Fruit fly (Drosophila melanogaster) Kc167 (cell line): ENCODE results near the gene CG43680.

Source experiments
- Myc ChIP-seq: fragments of >200 bp; optimal IDR thresholded peaks from 2 replicates; lab custom pipeline; 2017; ENCODE audit warnings: missing external identifiers
- Sin3A ChIP-seq: fragments of >200 bp; optimal IDR thresholded peaks from 2 replicates; lab custom pipeline; 2018; ENCODE audit warnings: missing external identifiers
- h ChIP-seq: fragments of >200 bp; optimal IDR thresholded peaks from 3 replicates; lab custom pipeline; 2018; ENCODE audit warnings: missing external identifiers
- insv ChIP-seq: fragments of >200 bp; optimal IDR thresholded peaks from 3 replicates; lab custom pipeline; 2018; ENCODE audit warnings: missing external identifiers
- psq ChIP-seq: fragments of >200 bp; optimal IDR thresholded peaks from 2 replicates; lab custom pipeline; 2017; ENCODE audit warnings: missing external identifiers
- ttk ChIP-seq: sonication (Bioruptor generic); optimal IDR thresholded peaks from 2 replicates; lab custom pipeline; 2017; ENCODE audit warnings: missing external identifiers

Gene CG43680

dm6 chr3L:15053251-15053650, at the start of gene CG43680:
Gene CG43680 (minus strand): TSS chr3L:15053351.
- TF ChIP-seq insv (no peak), h (lab: Kevin White, UChicago) (no peak), psq (lab: Kevin White, UChicago) (no peak), ttk (no peak), Sin3A (no peak), Myc (lab: Kevin White, UChicago) (no peak)

dm6 chr3L:15102669-15103309, 49.6 kb upstream of the CG43680 start:
- TF ChIP-seq ttk (no peak), Sin3A (no peak)

dm6 chr3L:15101639-15102413, 48.7 kb upstream of the CG43680 start:
- TF ChIP-seq ttk (no peak), insv (no peak), h (lab: Kevin White, UChicago) (no peak)

- TF ChIP-seq Sin3A (no peak), h (lab: Kevin White, UChicago) (no peak), Myc (lab: Kevin White, UChicago) (no peak), ttk (no peak), insv (no peak), psq (lab: Kevin White, UChicago) (no peak)
These were observed 47.8 kb upstream of the CG43680 start for dm6 chr3L:15100983-15101382.

dm6 chr3L:15099541-15099940, 46.4 kb upstream of the CG43680 start:
- TF ChIP-seq h (lab: Kevin White, UChicago) (no peak), psq (lab: Kevin White, UChicago) (no peak), Sin3A (no peak), insv (no peak), Myc (lab: Kevin White, UChicago) (no peak), ttk (no peak)

dm6 chr3L:15098659-15099512, 45.7 kb upstream of the CG43680 start:
- no peak for TF ChIP-seq insv
- no peak for TF ChIP-seq Myc (lab: Kevin White, UChicago)
- TF ChIP-seq h (lab: Kevin White, UChicago): no peak
- no peak for TF ChIP-seq ttk
- TF ChIP-seq psq (lab: Kevin White, UChicago): no peak
- no peak for TF ChIP-seq Sin3A

dm6 chr3L:15097878-15098520, 44.8 kb upstream of the CG43680 start, which contains the start of gene Ctps:
Gene Ctps (plus strand): TSS chr3L:15097914.
- no peak for TF ChIP-seq Myc (lab: Kevin White, UChicago)
- TF ChIP-seq Sin3A: no peak
- no peak for TF ChIP-seq h (lab: Kevin White, UChicago)
- no peak for TF ChIP-seq ttk
- no peak for TF ChIP-seq insv
- TF ChIP-seq psq (lab: Kevin White, UChicago): no peak

dm6 chr3L:15094589-15095288, 41.6 kb upstream of the CG43680 start, which contains the start of the genes sstn, Plp and GlyRS:
Gene sstn (minus strand): TSS chr3L:15094719.
Gene Plp (minus strand): TSS chr3L:15094724.
Gene GlyRS (plus strand): TSS chr3L:15095142.
- TF ChIP-seq Sin3A: no peak
- no peak for TF ChIP-seq h (lab: Kevin White, UChicago)
- TF ChIP-seq Myc (lab: Kevin White, UChicago): no peak
- no peak for TF ChIP-seq psq (lab: Kevin White, UChicago)
- no peak for TF ChIP-seq insv
- no peak for TF ChIP-seq ttk

- no peak for TF ChIP-seq psq (lab: Kevin White, UChicago)
- no peak for TF ChIP-seq Sin3A
- no peak for TF ChIP-seq h (lab: Kevin White, UChicago)
- no peak for TF ChIP-seq ttk
These were observed 40.9 kb upstream of the CG43680 start for dm6 chr3L:15093929-15094588.

- no peak for TF ChIP-seq ttk
- no peak for TF ChIP-seq insv
- TF ChIP-seq h (lab: Kevin White, UChicago): no peak
- no peak for TF ChIP-seq Myc (lab: Kevin White, UChicago)
- no peak for TF ChIP-seq Sin3A
- no peak for TF ChIP-seq psq (lab: Kevin White, UChicago)
These were observed 36.9 kb upstream of the CG43680 start for dm6 chr3L:15089887-15090679.
